Fruit fly (Drosophila melanogaster): ENCODE measurements around the gene CG17572.

Gene CG17572

dm6 chr2L:19021278-19022220 is 52.4 kb downstream of the CG17572 start (continued):
- TF ChIP-seq Hr38 (GFP tag; optimal IDR thresholded peaks at IDR 0.05) (no peak), CG6163 (GFP tag; IDR thresholded peaks at IDR 0.05) (peak; percentile 66; the same call in 2 of the 3 replicates), Sox102F (GFP tag; optimal IDR thresholded peaks at IDR 0.05) (peak; percentile 85), CG15336 (GFP tag; IDR thresholded peaks at IDR 0.05) (peak; percentile 84), lz (GFP tag; optimal IDR thresholded peaks at IDR 0.05) (peak; percentile 82), Met (GFP tag; optimal IDR thresholded peaks at IDR 0.05) (peak; percentile 84), CG31627 (GFP tag; optimal IDR thresholded peaks at IDR 0.05) (peak; percentile 72), svp (GFP tag) (peak; percentile 92), CG6276 (GFP tag; optimal IDR thresholded peaks at IDR 0.05) (peak; percentile 72), Eip75B (GFP tag; optimal IDR thresholded peaks at IDR 0.05) (peak; percentile 78), fd59A (GFP tag; optimal IDR thresholded peaks at IDR 0.05) (peak; percentile 87)

All from whole organism, prepupa.